Fruit fly (Drosophila melanogaster) whole organism, embryonic: ENCODE data around the gene ATP7.
A peak's percentile ranks its signal among the peaks of the same experiment; 100 is the strongest.

ENCODE experiments used
- CG10274 ChIP-seq: fragments of 200-800 bp; sonication (Bioruptor generic); optimal IDR thresholded peaks from 3 replicates; lab custom pipeline; 2017; ENCODE audit warnings: missing biosample characterization, mild to moderate bottlenecking, missing genetic modification characterization
- CG10543 ChIP-seq: fragments of 200-800 bp; sonication (Bioruptor generic); optimal IDR thresholded peaks from 3 replicates; lab custom pipeline; 2017; ENCODE audit warnings: missing biosample characterization, mild to moderate bottlenecking, missing genetic modification characterization, moderate library complexity
- CG10565 ChIP-seq: fragments of 200-800 bp; sonication (Bioruptor generic); optimal IDR thresholded peaks from 3 replicates; lab custom pipeline; 2016; ENCODE audit warnings: missing biosample characterization, mild to moderate bottlenecking, missing genetic modification characterization
- CG10959 ChIP-seq: fragments of 200-800 bp; sonication (Bioruptor generic); IDR thresholded peaks from 2 replicates; pipeline ENCODE4 v1.3.6; 2022; ENCODE audit warnings: missing biosample characterization, missing genetic modification characterization
- CG11247 ChIP-seq: fragments of 200-800 bp; sonication (Bioruptor generic); IDR thresholded peaks from 2 replicates; pipeline ENCODE4 v1.3.6; 2022; ENCODE audit warnings: missing biosample characterization, missing genetic modification characterization
- CG11398 ChIP-seq: fragments of 200-800 bp; sonication (Bioruptor generic); optimal IDR thresholded peaks from 2 replicates; lab custom pipeline; 2016; ENCODE audit warnings: missing biosample characterization, missing genetic modification characterization
- CG12104 ChIP-seq: fragments of 200-800 bp; sonication (Bioruptor generic); optimal IDR thresholded peaks from 3 replicates; lab custom pipeline; 2016; ENCODE audit warnings: missing biosample characterization, missing genetic modification characterization
- CG12236 ChIP-seq: fragments of 200-800 bp; sonication (Bioruptor generic); optimal IDR thresholded peaks from 2 replicates; lab custom pipeline; 2016; ENCODE audit warnings: missing biosample characterization, missing genetic modification characterization
- CG14050 ChIP-seq: fragments of 200-800 bp; sonication (Bioruptor generic); IDR thresholded peaks from 3 replicates; pipeline ENCODE4 v1.3.6; 2022; ENCODE audit warnings: missing biosample characterization, missing genetic modification characterization
- CG15269 ChIP-seq: fragments of 200-800 bp; sonication (Bioruptor generic); optimal IDR thresholded peaks from 2 replicates; lab custom pipeline; 2018; ENCODE audit warnings: missing biosample characterization, mild to moderate bottlenecking, missing genetic modification characterization, moderate library complexity
- CG15514 ChIP-seq: fragments of 200-800 bp; sonication (Bioruptor generic); optimal IDR thresholded peaks from 3 replicates; lab custom pipeline; 2017; ENCODE audit warnings: missing biosample characterization, missing genetic modification characterization, mild to moderate bottlenecking, moderate library complexity, missing genetic modification reagents
- CG15601 ChIP-seq: fragments of 200-800 bp; sonication (Bioruptor generic); optimal IDR thresholded peaks from 3 replicates; lab custom pipeline; 2019; ENCODE audit warnings: missing biosample characterization, mild to moderate bottlenecking, missing genetic modification characterization, moderate library complexity
- CG1647 ChIP-seq: fragments of 200-800 bp; sonication (Bioruptor generic); optimal IDR thresholded peaks from 3 replicates; lab custom pipeline; 2016; ENCODE audit warnings: missing biosample characterization, missing genetic modification characterization
- CG16813 ChIP-seq: fragments of 200-800 bp; sonication (Bioruptor generic); IDR thresholded peaks from 3 replicates; pipeline ENCODE4 v1.3.6; 2022; ENCODE audit warnings: missing biosample characterization, missing genetic modification characterization; ENCODE audit not compliant: partially characterized antibody
- CG17912 ChIP-seq: fragments of 200-800 bp; sonication (Bioruptor generic); optimal IDR thresholded peaks from 2 replicates; lab custom pipeline; 2018; ENCODE audit warnings: missing biosample characterization, mild to moderate bottlenecking, missing genetic modification characterization
- CG2199 ChIP-seq: fragments of 200-800 bp; sonication (Bioruptor generic); IDR thresholded peaks from 3 replicates; pipeline ENCODE4 v1.3.6; 2022; ENCODE audit warnings: missing biosample characterization, missing genetic modification characterization
- CG2678 ChIP-seq: fragments of 200-800 bp; sonication (Bioruptor generic); optimal IDR thresholded peaks from 3 replicates; lab custom pipeline; 2019; ENCODE audit warnings: missing biosample characterization, mild to moderate bottlenecking, missing genetic modification characterization, moderate library complexity
- CG31388 ChIP-seq: fragments of 200-800 bp; sonication (Bioruptor generic); optimal IDR thresholded peaks from 2 replicates; lab custom pipeline; 2016; ENCODE audit warnings: missing biosample characterization, missing genetic modification characterization
- CG33213 ChIP-seq: fragments of 200-800 bp; sonication (Bioruptor generic); optimal IDR thresholded peaks from 3 replicates; lab custom pipeline; 2016; ENCODE audit warnings: missing biosample characterization, missing genetic modification characterization
- CG3847 ChIP-seq: fragments of 200-800 bp; sonication (Bioruptor generic); IDR thresholded peaks from 2 replicates; pipeline ENCODE4 v1.3.6; 2022; ENCODE audit warnings: missing biosample characterization, missing genetic modification characterization
- CG43689 ChIP-seq: fragments of 200-800 bp; sonication (Bioruptor generic); IDR thresholded peaks from 2 replicates; pipeline ENCODE4 v1.3.6; 2022; ENCODE audit warnings: missing biosample characterization, missing genetic modification characterization
- CG7786 ChIP-seq: fragments of 200-800 bp; sonication (Bioruptor generic); optimal IDR thresholded peaks from 2 replicates; lab custom pipeline; 2016; ENCODE audit warnings: missing biosample characterization, missing genetic modification characterization
- CG7839 ChIP-seq: fragments of 200-800 bp; sonication (Bioruptor generic); optimal IDR thresholded peaks from 3 replicates; lab custom pipeline; 2018; ENCODE audit warnings: missing biosample characterization, mild to moderate bottlenecking, missing genetic modification characterization, moderate library complexity
- Dad ChIP-seq: fragments of 200-800 bp; sonication (Bioruptor generic); optimal IDR thresholded peaks from 3 replicates; lab custom pipeline; 2016; ENCODE audit warnings: missing biosample characterization, missing genetic modification characterization
- Dbx ChIP-seq: fragments of 200-800 bp; sonication (Bioruptor generic); IDR thresholded peaks from 3 replicates; pipeline ENCODE4 v1.3.6; 2022; ENCODE audit warnings: missing biosample characterization, missing genetic modification characterization
- HHEX ChIP-seq: fragments of 200-800 bp; sonication (Bioruptor generic); optimal IDR thresholded peaks from 3 replicates; lab custom pipeline; 2017; ENCODE audit warnings: missing biosample characterization, mild to moderate bottlenecking, missing genetic modification characterization, missing genetic modification reagents
- Hey ChIP-seq: fragments of 200-800 bp; sonication (Bioruptor generic); optimal IDR thresholded peaks from 3 replicates; lab custom pipeline; 2018; ENCODE audit warnings: missing biosample characterization, mild to moderate bottlenecking, missing genetic modification characterization
- HmgD ChIP-seq: fragments of 200-800 bp; sonication (Bioruptor generic); optimal IDR thresholded peaks from 3 replicates; lab custom pipeline; 2016; ENCODE audit warnings: missing biosample characterization, missing genetic modification characterization
- Lim3 ChIP-seq: fragments of 200-800 bp; sonication (Bioruptor generic); IDR thresholded peaks from 2 replicates; pipeline ENCODE4 v1.3.6; 2022; ENCODE audit warnings: missing biosample characterization, missing genetic modification characterization
- Mes4 ChIP-seq: fragments of 200-800 bp; sonication (Bioruptor generic); optimal IDR thresholded peaks from 2 replicates; lab custom pipeline; 2016; ENCODE audit warnings: missing biosample characterization, missing genetic modification characterization
- ab ChIP-seq: fragments of 200-800 bp; sonication (Bioruptor generic); optimal IDR thresholded peaks from 2 replicates; lab custom pipeline; 2016; ENCODE audit warnings: missing biosample characterization, missing genetic modification characterization
- abd-A ChIP-seq: fragments of 200-800 bp; sonication (Bioruptor generic); optimal IDR thresholded peaks from 3 replicates; lab custom pipeline; 2019; ENCODE audit warnings: missing biosample characterization, mild to moderate bottlenecking, missing genetic modification characterization, moderate library complexity
- aop ChIP-seq: fragments of 200-800 bp; sonication (Bioruptor generic); IDR thresholded peaks from 2 replicates; pipeline ENCODE4 v1.3.6; 2022; ENCODE audit warnings: missing biosample characterization, missing genetic modification characterization
- br ChIP-seq: fragments of >200 bp; optimal IDR thresholded peaks from 2 replicates; lab custom pipeline; 2017
- croc ChIP-seq: fragments of 200-800 bp; sonication (Bioruptor generic); conservative IDR thresholded peaks from 3 replicates; pipeline ENCODE4 v1.3.6; 2022; ENCODE audit warnings: missing biosample characterization, missing genetic modification characterization
- dmrt99B ChIP-seq: fragments of 200-800 bp; sonication (Bioruptor generic); optimal IDR thresholded peaks from 2 replicates; lab custom pipeline; 2018; ENCODE audit warnings: missing biosample characterization, mild to moderate bottlenecking, missing genetic modification characterization, moderate library complexity
- en ChIP-seq: fragments of 200-800 bp; sonication (Bioruptor generic); optimal IDR thresholded peaks from 2 replicates; lab custom pipeline; 2016; ENCODE audit warnings: missing biosample characterization, missing genetic modification characterization
- gce ChIP-seq: fragments of 200-800 bp; sonication (Bioruptor generic); IDR thresholded peaks from 3 replicates; pipeline ENCODE4 v1.3.6; 2022; ENCODE audit warnings: missing biosample characterization, missing genetic modification characterization
- ham ChIP-seq: fragments of 200-800 bp; sonication (Bioruptor generic); IDR thresholded peaks from 2 replicates; pipeline ENCODE4 v1.3.6; 2022; ENCODE audit warnings: missing biosample characterization, missing genetic modification characterization
- inv ChIP-seq: fragments of 200-800 bp; sonication (Bioruptor generic); IDR thresholded peaks from 2 replicates; pipeline ENCODE4 v1.3.6; 2022; ENCODE audit warnings: missing biosample characterization, missing genetic modification characterization; ENCODE audit not compliant: partially characterized antibody
- prd ChIP-seq, 3 experiments: fragments of >200 bp in 2 of 3; fragments of 200-800 bp in 1 of 3; sonication (Bioruptor generic) in 1 of 3; optimal IDR thresholded peaks in 2 of 3; IDR thresholded peaks in 1 of 3; 2 replicates in 2 of 3; 3 replicates in 1 of 3; pipeline versions ENCODE4 v1.3.6 to Lab custom; 2017 to 2022; ENCODE audit warnings: missing biosample characterization in 1 of 3, missing genetic modification characterization in 1 of 3
- ro ChIP-seq: fragments of 200-800 bp; sonication (Bioruptor generic); IDR thresholded peaks from 2 replicates; pipeline ENCODE4 v1.3.6; 2022; ENCODE audit warnings: missing biosample characterization, missing genetic modification characterization
- sima ChIP-seq: fragments of 200-800 bp; sonication (Bioruptor generic); optimal IDR thresholded peaks from 2 replicates; lab custom pipeline; 2016; ENCODE audit warnings: missing biosample characterization, missing genetic modification characterization
- slbo ChIP-seq: fragments of 200-800 bp; sonication (Bioruptor generic); IDR thresholded peaks from 2 replicates; pipeline ENCODE4 v1.3.6; 2022; ENCODE audit warnings: missing biosample characterization, missing genetic modification characterization
- tna ChIP-seq: fragments of 200-800 bp; sonication (Bioruptor generic); IDR thresholded peaks from 2 replicates; pipeline ENCODE4 v1.3.6; 2022; ENCODE audit warnings: missing biosample characterization, missing genetic modification characterization; ENCODE audit not compliant: partially characterized antibody
- ttk ChIP-seq: fragments of 200-800 bp; sonication (Bioruptor generic); IDR thresholded peaks from 2 replicates; pipeline ENCODE4 v2.1.2; 2022; ENCODE audit warnings: missing biosample characterization, missing genetic modification characterization
- tup ChIP-seq: fragments of 200-800 bp; sonication (Bioruptor generic); optimal IDR thresholded peaks from 2 replicates; lab custom pipeline; 2016; ENCODE audit warnings: missing biosample characterization, mild to moderate bottlenecking, missing genetic modification characterization, moderate library complexity
- wor ChIP-seq: fragments of 200-800 bp; sonication (Bioruptor generic); IDR thresholded peaks from 2 replicates; pipeline ENCODE4 v1.3.6; 2022; ENCODE audit warnings: missing biosample characterization, missing genetic modification characterization

Gene ATP7

dm6 chrX:11857522-11858438, 3.0 kb downstream of the ATP7 start (continued):
- TF ChIP-seq ro (GFP tag; lab: Robert Waterston, UW): no peak
- peak; percentile 66 for TF ChIP-seq CG11247 (GFP tag; lab: Robert Waterston, UW)
- no peak for TF ChIP-seq inv (GFP tag; lab: Robert Waterston, UW)
- peak; percentile 86 for TF ChIP-seq CG2678 (tag; lab: Kevin White, UChicago)
- TF ChIP-seq br (lab: Kevin White, UChicago): no peak
- TF ChIP-seq en (GFP tag; lab: Kevin White, UChicago): peak; percentile 52
- no peak for TF ChIP-seq Dbx
- no peak for TF ChIP-seq abd-A (tag; lab: Kevin White, UChicago)
- TF ChIP-seq ham (GFP tag; lab: Robert Waterston, UW): no peak
- TF ChIP-seq CG10959 (GFP tag; lab: Robert Waterston, UW): peak; percentile 54; the same call in 1 of the 2 replicates
- TF ChIP-seq CG12236: peak; percentile 22
- TF ChIP-seq slbo (GFP tag; lab: Robert Waterston, UW): peak; percentile 63
- peak; percentile 21 for TF ChIP-seq CG33213
- peak; percentile 70; the same call in 2 of the 3 replicates for TF ChIP-seq croc
- no peak for TF ChIP-seq CG11398 (GFP tag; lab: Kevin White, UChicago)
- TF ChIP-seq CG15269 (tag; lab: Kevin White, UChicago): peak; percentile 68
- TF ChIP-seq CG1647 (GFP tag; lab: Kevin White, UChicago): peak; percentile 46
- TF ChIP-seq CG31388 (GFP tag; lab: Kevin White, UChicago): peak; percentile 27
- no peak for TF ChIP-seq HmgD (GFP tag; lab: Kevin White, UChicago)
- TF ChIP-seq CG15514: peak; percentile 32
- peak; percentile 66 for TF ChIP-seq Dad (GFP tag; lab: Kevin White, UChicago)
- TF ChIP-seq CG14050 (GFP tag; lab: Robert Waterston, UW): peak; percentile 70
- peak; percentile 31 for TF ChIP-seq CG10274 (GFP tag; lab: Kevin White, UChicago)
- no peak for TF ChIP-seq Lim3 (GFP tag; lab: Robert Waterston, UW)
- TF ChIP-seq CG15601 (tag; lab: Kevin White, UChicago): peak; percentile 87
- no peak for TF ChIP-seq CG10565 (GFP tag; lab: Kevin White, UChicago)
- peak; percentile 34; the same call in 1 of the 2 replicates for TF ChIP-seq CG3847 (GFP tag; lab: Robert Waterston, UW)
- peak; percentile 70 for TF ChIP-seq CG17912
- TF ChIP-seq CG12104: peak; percentile 18
- peak; percentile 93 for TF ChIP-seq dmrt99B (tag; lab: Kevin White, UChicago)
- peak; percentile 9 for TF ChIP-seq sima (GFP tag; lab: Kevin White, UChicago)
- no peak for TF ChIP-seq tup (GFP tag; lab: Kevin White, UChicago)
- no peak for TF ChIP-seq ab (GFP tag; lab: Kevin White, UChicago)
- TF ChIP-seq CG43689 (GFP tag; lab: Robert Waterston, UW): 0 out of 2 replicates have a peak, but pooled peaks have one; percentile 17
- TF ChIP-seq Mes4 (GFP tag; lab: Kevin White, UChicago): peak; percentile 28
- no peak for TF ChIP-seq tna (GFP tag; lab: Robert Waterston, UW)
- TF ChIP-seq gce: peak; percentile 91; the same call in 2 of the 3 replicates
- no peak for TF ChIP-seq CG16813 (GFP tag; lab: Robert Waterston, UW)
- no peak for TF ChIP-seq CG7786
- TF ChIP-seq CG7839 (tag; lab: Kevin White, UChicago): peak; percentile 91
- TF ChIP-seq CG2199 (GFP tag; lab: Robert Waterston, UW): peak; percentile 62; the same call in 2 of the 3 replicates
- peak; percentile 18 for TF ChIP-seq CG10543 (GFP tag; lab: Kevin White, UChicago)
- TF ChIP-seq wor (GFP tag; lab: Robert Waterston, UW): peak; percentile 42; the same call in 1 of the 2 replicates
- TF ChIP-seq aop (GFP tag; lab: Robert Waterston, UW): 0 out of 2 replicates have a peak, but pooled peaks have one; percentile 44
- TF ChIP-seq prd (optimal IDR thresholded peaks at IDR 0.05; lab: Kevin White, UChicago): no peak
- peak; percentile 90 for TF ChIP-seq prd (GFP tag; IDR thresholded peaks at IDR 0.05; lab: Robert Waterston, UW)
- TF ChIP-seq ttk (GFP tag; lab: Robert Waterston, UW): peak; percentile 84
- TF ChIP-seq Hey: no peak
- TF ChIP-seq HHEX: peak; percentile 32
